Worm (Caenorhabditis elegans): ENCODE data around the gene atg-9.

DNA sequence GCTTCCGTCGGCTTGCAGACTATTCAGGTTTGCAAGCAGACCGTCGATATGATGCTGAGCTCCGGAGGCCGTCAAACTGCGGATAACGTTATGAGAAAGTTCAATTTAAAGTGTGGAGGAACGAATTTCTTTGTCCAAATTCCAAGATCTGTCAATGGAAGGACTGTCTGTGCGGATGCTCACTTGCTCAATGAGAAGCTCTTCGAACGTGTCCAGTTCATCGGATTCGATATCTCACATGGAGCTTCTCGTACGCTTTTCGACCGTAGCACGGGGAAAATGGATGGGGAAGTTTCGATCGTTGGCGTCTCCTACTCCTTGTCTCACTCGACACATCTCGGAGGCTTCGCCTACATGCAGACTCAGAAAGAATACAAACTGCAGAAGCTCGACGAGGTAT lies 3.2 kb upstream of the atg-9 start:
- TF ChIP-seq W03F9.2 (tag; optimal IDR thresholded peaks at IDR 0.05) (no peak), him-1 (tag; optimal IDR thresholded peaks at IDR 0.05) (no peak), dao-5 (tag; optimal IDR thresholded peaks at IDR 0.05) (no peak)
